Worm (Caenorhabditis elegans): ENCODE data around the gene R11.3.

The R11.3 gene

ce11 chrX:16150153-16150552 is 48.9 kb downstream of the R11.3 start (continued):
- TF ChIP-seq alr-1 (tag; optimal IDR thresholded peaks at IDR 0.05; ENCODE audit: borderline replicate concordance) (no peak), rnt-1 (tag; optimal IDR thresholded peaks at IDR 0.05) (no peak), lir-3 (tag; optimal IDR thresholded peaks at IDR 0.05; ENCODE audit: poor library complexity) (no peak), hlh-4 (tag; optimal IDR thresholded peaks at IDR 0.05) (no peak), fkh-4 (tag; optimal IDR thresholded peaks at IDR 0.05; ENCODE audit: borderline replicate concordance) (no peak), F16B12.6 (tag; optimal IDR thresholded peaks at IDR 0.05) (no peak), mdl-1 (tag; optimal IDR thresholded peaks at IDR 0.05) (no peak), efl-3 (GFP tag; optimal IDR thresholded peaks at IDR 0.05) (no peak), vab-15 (tag; optimal IDR thresholded peaks at IDR 0.05) (no peak), nhr-85 (tag) (peak; percentile 87), nhr-84 (tag; optimal IDR thresholded peaks at IDR 0.05) (no peak), tlp-1 (tag; optimal IDR thresholded peaks at IDR 0.05) (no peak), fkh-10 (GFP tag; optimal IDR thresholded peaks at IDR 0.05) (no peak), dsc-1 (tag; optimal IDR thresholded peaks at IDR 0.05) (no peak), elt-2 (tag; optimal IDR thresholded peaks at IDR 0.05) (peak; percentile 47), Y116A8C.19 (tag; optimal IDR thresholded peaks at IDR 0.05; ENCODE audit: borderline replicate concordance) (no peak), ceh-82 (tag; optimal IDR thresholded peaks at IDR 0.05) (no peak), nhr-77 (tag; optimal IDR thresholded peaks at IDR 0.05) (no peak), isw-1 (GFP tag; IDR thresholded peaks at IDR 0.05) (no peak), unc-130 (tag; optimal IDR thresholded peaks at IDR 0.05) (no peak), nhr-76 (tag; optimal IDR thresholded peaks at IDR 0.05) (no peak), ceh-90 (tag; optimal IDR thresholded peaks at IDR 0.05) (no peak), elt-3 (tag; optimal IDR thresholded peaks at IDR 0.05) (no peak), lin-39 (tag; optimal IDR thresholded peaks at IDR 0.05) (no peak), aly-2 (tag; optimal IDR thresholded peaks at IDR 0.05) (no peak), C34B4.2 (tag; optimal IDR thresholded peaks at IDR 0.05) (no peak), efl-1 (optimal IDR thresholded peaks at IDR 0.05) (no peak), efl-1 (GFP tag; optimal IDR thresholded peaks at IDR 0.05 in 1 of 2) (peak in 1 of 2 experiments; percentile 86), tbx-2 (tag; optimal IDR thresholded peaks at IDR 0.05) (no peak), swsn-7 (tag; optimal IDR thresholded peaks at IDR 0.05) (no peak), fkh-8 (tag; optimal IDR thresholded peaks at IDR 0.05) (no peak), mef-2 (tag; optimal IDR thresholded peaks at IDR 0.05) (no peak), nhr-90 (tag; optimal IDR thresholded peaks at IDR 0.05; ENCODE audit: poor library complexity) (no peak), pag-3 (tag; optimal IDR thresholded peaks at IDR 0.05; ENCODE audit: borderline replicate concordance, insufficient read depth) (no peak), unc-62 (GFP tag; optimal IDR thresholded peaks at IDR 0.05) (no peak), xbp-1 (tag; optimal IDR thresholded peaks at IDR 0.05) (no peak), egl-27 (tag; optimal IDR thresholded peaks at IDR 0.05) (peak in 1 of 2 experiments; percentile 29), nhr-19 (GFP tag; conservative IDR thresholded peaks at IDR 0.05) (peak; percentile 26), pqm-1 (tag; optimal IDR thresholded peaks at IDR 0.05) (no peak), irx-1 (tag; optimal IDR thresholded peaks at IDR 0.05) (no peak), C04F5.9 (tag; optimal IDR thresholded peaks at IDR 0.05) (no peak), nhr-28 (tag; optimal IDR thresholded peaks at IDR 0.05) (no peak), skn-1 (tag; optimal IDR thresholded peaks at IDR 0.05) (no peak), pax-3 (tag; optimal IDR thresholded peaks at IDR 0.05) (no peak), ceh-88 (GFP tag; IDR thresholded peaks at IDR 0.05) (no peak), egl-13 (tag; optimal IDR thresholded peaks at IDR 0.05) (no peak), hlh-17 (GFP tag; optimal IDR thresholded peaks at IDR 0.05; ENCODE audit: borderline replicate concordance) (no peak), ces-1 (GFP tag; optimal IDR thresholded peaks at IDR 0.05) (no peak), nhr-11 (tag; optimal IDR thresholded peaks at IDR 0.05) (no peak), unc-30 (tag; optimal IDR thresholded peaks at IDR 0.05) (no peak)

All from whole organism, L1 larva.